Fruit fly (Drosophila melanogaster): Measurements from ENCODE around the gene CG32563.
A peak's percentile ranks its signal among the peaks of the same experiment; 100 is the strongest.

The CG32563 gene

dm6 chrX:17176542-17176941 lies 31.7 kb upstream of the CG32563 start (continued):
- TF ChIP-seq CG8359 (GFP tag; optimal IDR thresholded peaks at IDR 0.05; ENCODE audit: borderline replicate concordance): no peak
- TF ChIP-seq CG4617 (GFP tag; optimal IDR thresholded peaks at IDR 0.05; ENCODE audit: borderline replicate concordance): no peak
- TF ChIP-seq Oaz (GFP tag; IDR thresholded peaks at IDR 0.05): peak; percentile 41; the same call in 1 of the 2 replicates
- no peak for TF ChIP-seq wdn (GFP tag; IDR thresholded peaks at IDR 0.05)
- TF ChIP-seq Sry-δ (GFP tag; optimal IDR thresholded peaks at IDR 0.05): no peak
- TF ChIP-seq usp (GFP tag; optimal IDR thresholded peaks at IDR 0.05): no peak
- peak; percentile 30 for TF ChIP-seq CG17385 (GFP tag; optimal IDR thresholded peaks at IDR 0.05)
- TF ChIP-seq CG10462 (GFP tag; optimal IDR thresholded peaks at IDR 0.05): no peak
- TF ChIP-seq CG12071 (GFP tag; optimal IDR thresholded peaks at IDR 0.05): peak; percentile 18
- TF ChIP-seq Fer3 (tag; optimal IDR thresholded peaks at IDR 0.05): peak; percentile 44
- TF ChIP-seq ewg (GFP tag; optimal IDR thresholded peaks at IDR 0.05): no peak
- TF ChIP-seq CG18599 (GFP tag; optimal IDR thresholded peaks at IDR 0.05): peak; percentile 53
- no peak for TF ChIP-seq CG11398 (GFP tag; optimal IDR thresholded peaks at IDR 0.05)
- no peak for TF ChIP-seq Adf1 (GFP tag; IDR thresholded peaks at IDR 0.05)
- TF ChIP-seq CG4820 (GFP tag; optimal IDR thresholded peaks at IDR 0.05): peak; percentile 32
- peak; percentile 70 for TF ChIP-seq gem (tag; optimal IDR thresholded peaks at IDR 0.05)
- TF ChIP-seq unc-4 (GFP tag; IDR thresholded peaks at IDR 0.05; ENCODE audit: partially characterized antibody): no peak
- no peak for TF ChIP-seq Dip3 (GFP tag; optimal IDR thresholded peaks at IDR 0.05)
- peak; percentile 11 for TF ChIP-seq gcm2 (GFP tag; optimal IDR thresholded peaks at IDR 0.05)
- no peak for TF ChIP-seq nau (GFP tag; optimal IDR thresholded peaks at IDR 0.05)
- no peak for TF ChIP-seq ERR (GFP tag; optimal IDR thresholded peaks at IDR 0.05)
- TF ChIP-seq Awh (GFP tag; IDR thresholded peaks at IDR 0.05): peak; percentile 74; the same call in 1 of the 2 replicates
- no peak for TF ChIP-seq Nf-YB (GFP tag; optimal IDR thresholded peaks at IDR 0.05)
- no peak for TF ChIP-seq CG6654 (GFP tag; optimal IDR thresholded peaks at IDR 0.05)
- no peak for TF ChIP-seq B-H2 (GFP tag; optimal IDR thresholded peaks at IDR 0.05)
- TF ChIP-seq Meics (GFP tag; optimal IDR thresholded peaks at IDR 0.05): peak; percentile 58
- TF ChIP-seq CG8478 (optimal IDR thresholded peaks at IDR 0.05): no peak
- no peak for TF ChIP-seq CG14860 (GFP tag; IDR thresholded peaks at IDR 0.05; ENCODE audit: partially characterized antibody)
- TF ChIP-seq CG10654 (GFP tag; optimal IDR thresholded peaks at IDR 0.05): no peak
- no peak for TF ChIP-seq NK7.1 (GFP tag; optimal IDR thresholded peaks at IDR 0.05)
- TF ChIP-seq sd (tag; optimal IDR thresholded peaks at IDR 0.05): peak; percentile 25
- TF ChIP-seq CG10959 (GFP tag; IDR thresholded peaks at IDR 0.05): no peak
- no peak for TF ChIP-seq Bdp1 (GFP tag; optimal IDR thresholded peaks at IDR 0.05)
- TF ChIP-seq Mes4 (GFP tag; optimal IDR thresholded peaks at IDR 0.05): peak; percentile 44
- TF ChIP-seq gfzf (GFP tag; optimal IDR thresholded peaks at IDR 0.05): no peak
- no peak for TF ChIP-seq inv (GFP tag; IDR thresholded peaks at IDR 0.05; ENCODE audit: partially characterized antibody)
- no peak for TF ChIP-seq HLH4C (GFP tag; IDR thresholded peaks at IDR 0.05; ENCODE audit: partially characterized antibody)
- no peak for TF ChIP-seq CG10979 (tag; optimal IDR thresholded peaks at IDR 0.05)
- no peak for TF ChIP-seq CG5180 (GFP tag; optimal IDR thresholded peaks at IDR 0.05)
- TF ChIP-seq CTCF (GFP tag; optimal IDR thresholded peaks at IDR 0.05): no peak
- TF ChIP-seq grau (tag; optimal IDR thresholded peaks at IDR 0.05): peak; percentile 35
- TF ChIP-seq salm (tag; optimal IDR thresholded peaks at IDR 0.05): no peak
- no peak for TF ChIP-seq dan (GFP tag; IDR thresholded peaks at IDR 0.05)
- TF ChIP-seq Hr3 (GFP tag; optimal IDR thresholded peaks at IDR 0.05): peak; percentile 23
- TF ChIP-seq yki (optimal IDR thresholded peaks at IDR 0.05): no peak
- peak; percentile 77 for TF ChIP-seq row (GFP tag; IDR thresholded peaks at IDR 0.05)
- peak; percentile 43; the same call in 2 of the 3 replicates for TF ChIP-seq Aef1 (GFP tag; IDR thresholded peaks at IDR 0.05)
- TF ChIP-seq CG12659 (GFP tag; optimal IDR thresholded peaks at IDR 0.05): peak; percentile 9
- no peak for TF ChIP-seq rib (GFP tag; IDR thresholded peaks at IDR 0.05)
- TF ChIP-seq psq (GFP tag; optimal IDR thresholded peaks at IDR 0.05): no peak
- no peak for TF ChIP-seq gcm (GFP tag; optimal IDR thresholded peaks at IDR 0.05)
- TF ChIP-seq CG1832 (GFP tag; optimal IDR thresholded peaks at IDR 0.05): no peak
